Worm (Caenorhabditis elegans) whole organism, mixed stage, embryonic: ENCODE measurements around the gene twk-39.

Source experiments
- blmp-1 ChIP-seq: fragments of 150-350 bp; optimal IDR thresholded peaks from 2 replicates; lab custom pipeline; 2014; ENCODE audit warnings: missing biosample characterization, missing genetic modification characterization
- ces-1 ChIP-seq: fragments of 150-350 bp; optimal IDR thresholded peaks from 2 replicates; lab custom pipeline; 2014; ENCODE audit warnings: missing biosample characterization, missing genetic modification reagents, missing genetic modification characterization
- elt-3 ChIP-seq: fragments of 150-350 bp; optimal IDR thresholded peaks from 2 replicates; lab custom pipeline; 2014; ENCODE audit warnings: missing biosample characterization, missing genetic modification characterization
- ham-2 ChIP-seq: fragments of 200-800 bp; sonication (Bioruptor generic); optimal IDR thresholded peaks from 2 replicates; lab custom pipeline; 2018; ENCODE audit warnings: mild to moderate bottlenecking, missing genetic modification characterization, missing compliant biosample characterization
- lsy-2 ChIP-seq: fragments of 150-350 bp; optimal IDR thresholded peaks from 2 replicates; lab custom pipeline; 2014; ENCODE audit warnings: missing biosample characterization, missing genetic modification characterization
- nhr-28 ChIP-seq: fragments of 150-350 bp; optimal IDR thresholded peaks from 2 replicates; lab custom pipeline; 2014; ENCODE audit warnings: missing biosample characterization, missing genetic modification characterization
- nhr-76 ChIP-seq: sonication (generic microtip); optimal IDR thresholded peaks from 2 replicates; lab custom pipeline; 2017; ENCODE audit warnings: missing biosample characterization, missing genetic modification characterization
- snpc-4 ChIP-seq: fragments of 150-350 bp; optimal IDR thresholded peaks from 2 replicates; lab custom pipeline; 2014; ENCODE audit warnings: missing biosample characterization, missing genetic modification characterization
- unc-39 ChIP-seq: fragments of 150-350 bp; optimal IDR thresholded peaks from 2 replicates; lab custom pipeline; 2014; ENCODE audit warnings: missing biosample characterization, missing genetic modification characterization
- ztf-11 ChIP-seq: fragments of 150-350 bp; optimal IDR thresholded peaks from 2 replicates; lab custom pipeline; 2014; ENCODE audit warnings: missing biosample characterization, missing genetic modification characterization

ce11 chrIII:11843007-11843406 is 47.5 kb downstream of the twk-39 start:
- TF ChIP-seq blmp-1 (tag; lab: Kevin White, UChicago) (no peak), unc-39 (tag; lab: Kevin White, UChicago) (no peak), ces-1 (GFP tag; lab: Kevin White, UChicago) (no peak), snpc-4 (tag; lab: Kevin White, UChicago) (no peak), elt-3 (tag; lab: Kevin White, UChicago) (no peak), nhr-76 (no peak), ztf-11 (no peak), ham-2 (GFP tag; lab: Kevin White, UChicago) (no peak), lsy-2 (tag; lab: Kevin White, UChicago) (no peak), nhr-28 (tag; lab: Kevin White, UChicago) (no peak)
